Worm (Caenorhabditis elegans) whole organism, L3 larva: ENCODE measurements around the gene F18A12.7.

Source experiments
- daf-12 ChIP-seq: fragments of 150-350 bp; optimal IDR thresholded peaks from 2 replicates; lab custom pipeline; 2014; ENCODE audit warnings: missing biosample characterization, missing genetic modification reagents, missing genetic modification characterization
- elt-1 ChIP-seq: fragments of 150-350 bp; optimal IDR thresholded peaks from 2 replicates; lab custom pipeline; 2014; ENCODE audit warnings: missing biosample characterization, missing genetic modification characterization
- fkh-2 ChIP-seq: fragments of 150-350 bp; optimal IDR thresholded peaks from 2 replicates; lab custom pipeline; 2014; ENCODE audit warnings: missing biosample characterization, missing genetic modification reagents, missing genetic modification characterization
- fos-1 ChIP-seq: fragments of 150-350 bp; optimal IDR thresholded peaks from 2 replicates; lab custom pipeline; 2014; ENCODE audit warnings: missing biosample characterization, missing genetic modification characterization
- jun-1 ChIP-seq: fragments of 150-350 bp; optimal IDR thresholded peaks from 2 replicates; lab custom pipeline; 2014; ENCODE audit warnings: missing biosample characterization, missing genetic modification reagents, missing genetic modification characterization
- nfya-1 ChIP-seq: sonication (generic microtip); optimal IDR thresholded peaks from 2 replicates; lab custom pipeline; 2017; ENCODE audit warnings: missing genetic modification characterization, mild to moderate bottlenecking, missing compliant biosample characterization, antibody characterized with exemption, moderate library complexity; ENCODE audit not compliant: insufficient read depth
- nhr-12 ChIP-seq: fragments of 150-350 bp; optimal IDR thresholded peaks from 2 replicates; lab custom pipeline; 2014; ENCODE audit warnings: missing biosample characterization, missing genetic modification characterization
- nhr-76 ChIP-seq: fragments of 150-350 bp; sonication (generic microtip); optimal IDR thresholded peaks from 5 replicates; lab custom pipeline; 2014; ENCODE audit warnings: missing biosample characterization, missing genetic modification characterization
- pqm-1 ChIP-seq: fragments of 150-350 bp; optimal IDR thresholded peaks from 2 replicates; lab custom pipeline; 2017; ENCODE audit warnings: missing biosample characterization, missing genetic modification characterization, inconsistent platforms
- skn-1 ChIP-seq: fragments of 150-350 bp; optimal IDR thresholded peaks from 2 replicates; lab custom pipeline; 2014; ENCODE audit warnings: missing biosample characterization, missing genetic modification characterization
- ztf-11 ChIP-seq: fragments of 150-350 bp; optimal IDR thresholded peaks from 2 replicates; lab custom pipeline; 2014; ENCODE audit warnings: missing biosample characterization, missing genetic modification characterization

DNA sequence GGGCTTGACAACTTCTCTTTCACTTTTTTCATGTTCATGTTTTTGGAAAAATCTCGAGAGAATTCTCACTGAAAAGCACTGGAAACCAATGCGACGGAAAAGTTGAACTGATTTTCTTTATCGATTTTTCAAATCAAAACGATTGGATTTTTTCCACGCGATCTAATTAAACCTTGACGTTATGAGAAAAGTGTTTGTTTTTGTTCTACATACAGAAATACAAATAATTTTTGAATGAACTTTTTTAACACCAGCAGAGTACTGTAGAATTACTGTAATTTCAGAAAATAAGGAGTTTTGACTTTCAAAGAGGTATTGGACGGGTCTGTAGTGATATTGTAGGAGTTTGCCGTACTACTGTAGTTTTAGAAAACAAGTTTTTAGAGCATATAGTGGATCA is 11.4 kb downstream of the F18A12.7 start, which contains the start of gene nep-10:
- TF ChIP-seq pqm-1 (tag; lab: Kevin White, UChicago) (no peak), nfya-1 (tag; lab: Kevin White, UChicago) (no peak), nhr-76 (no peak), ztf-11 (tag; lab: Kevin White, UChicago) (no peak), nhr-12 (tag; lab: Kevin White, UChicago) (no peak), skn-1 (tag; lab: Kevin White, UChicago) (no peak), fos-1 (tag; lab: Kevin White, UChicago) (no peak), elt-1 (tag; lab: Kevin White, UChicago) (no peak), fkh-2 (tag; lab: Kevin White, UChicago) (no peak), daf-12 (tag; lab: Kevin White, UChicago) (no peak), jun-1 (tag; lab: Kevin White, UChicago) (no peak)
